Fruit fly (Drosophila melanogaster): ENCODE data around the gene CG14683.

Gene CG14683

dm6 chr3R:10688835-10689234 is 7.6 kb upstream of the CG14683 start (continued):
- TF ChIP-seq CG10147 (GFP tag; optimal IDR thresholded peaks at IDR 0.05), result peak; percentile 46
- 0 out of 2 replicates have a peak, but pooled peaks have one; percentile 51 for TF ChIP-seq CG14014 (GFP tag; IDR thresholded peaks at IDR 0.05)
- no peak for TF ChIP-seq Ravus (GFP tag; IDR thresholded peaks at IDR 0.05)
- TF ChIP-seq emc (GFP tag; optimal IDR thresholded peaks at IDR 0.05), result no peak
- no peak for TF ChIP-seq pho (GFP tag; optimal IDR thresholded peaks at IDR 0.05)
- TF ChIP-seq dysf (GFP tag; IDR thresholded peaks at IDR 0.05), result peak; percentile 80
- TF ChIP-seq Oaz (GFP tag; IDR thresholded peaks at IDR 0.05), result 0 out of 2 replicates have a peak, but pooled peaks have one; percentile 27
- peak; percentile 22 for TF ChIP-seq CrebB (tag; optimal IDR thresholded peaks at IDR 0.05)
- no peak for TF ChIP-seq CG12942 (GFP tag; optimal IDR thresholded peaks at IDR 0.05)
- TF ChIP-seq CG2678 (tag; optimal IDR thresholded peaks at IDR 0.05), result peak; percentile 77
- TF ChIP-seq eyg (GFP tag; optimal IDR thresholded peaks at IDR 0.05), result no peak
- TF ChIP-seq HLHmδ (GFP tag; optimal IDR thresholded peaks at IDR 0.05), result no peak
- TF ChIP-seq CG14965 (GFP tag; optimal IDR thresholded peaks at IDR 0.05; ENCODE audit: borderline replicate concordance), result no peak
- TF ChIP-seq CG17328 (GFP tag; IDR thresholded peaks at IDR 0.05), result 0 out of 2 replicates have a peak, but pooled peaks have one; percentile 15
- no peak for TF ChIP-seq crol (GFP tag; IDR thresholded peaks at IDR 0.05)
- TF ChIP-seq ind (GFP tag; optimal IDR thresholded peaks at IDR 0.05), result peak; percentile 34
- no peak for TF ChIP-seq CG30020 (tag; optimal IDR thresholded peaks at IDR 0.05)
- no peak for TF ChIP-seq zfh2 (GFP tag; optimal IDR thresholded peaks at IDR 0.05)
- no peak for TF ChIP-seq gcm2 (GFP tag; optimal IDR thresholded peaks at IDR 0.05)
- peak; percentile 44; the same call in 1 of the 2 replicates for TF ChIP-seq CG31441 (GFP tag; IDR thresholded peaks at IDR 0.05)
- TF ChIP-seq lov (optimal IDR thresholded peaks at IDR 0.05), result no peak
- TF ChIP-seq lov (GFP tag; IDR thresholded peaks at IDR 0.05), result 0 out of 3 replicates have a peak, but pooled peaks have one; percentile 43
- TF ChIP-seq Fer1 (GFP tag; optimal IDR thresholded peaks at IDR 0.05), result peak; percentile 52
- TF ChIP-seq Hr51 (GFP tag; optimal IDR thresholded peaks at IDR 0.05), result peak in 1 of 2 experiments; percentile 30
- TF ChIP-seq ac (GFP tag; optimal IDR thresholded peaks at IDR 0.05), result no peak
- TF ChIP-seq Scr (GFP tag; IDR thresholded peaks at IDR 0.05; ENCODE audit: partially characterized antibody), result no peak
- TF ChIP-seq HmgD (GFP tag; optimal IDR thresholded peaks at IDR 0.05), result no peak
- TF ChIP-seq CG16863 (GFP tag; optimal IDR thresholded peaks at IDR 0.05), result no peak
- TF ChIP-seq BEAF-32 (GFP tag; optimal IDR thresholded peaks at IDR 0.05), result no peak
- TF ChIP-seq nmo (GFP tag; optimal IDR thresholded peaks at IDR 0.05), result peak; percentile 31
- peak; percentile 29 for TF ChIP-seq gro (GFP tag; optimal IDR thresholded peaks at IDR 0.05)
- TF ChIP-seq CG9932 (GFP tag; IDR thresholded peaks at IDR 0.05), result peak; percentile 76
- TF ChIP-seq Hmx (GFP tag; optimal IDR thresholded peaks at IDR 0.05), result no peak
- TF ChIP-seq Vsx1 (GFP tag; optimal IDR thresholded peaks at IDR 0.05), result peak; percentile 48
- no peak for TF ChIP-seq CG18011 (GFP tag; optimal IDR thresholded peaks at IDR 0.05)

dm6 chr3R:10699020-10699951 is 2.8 kb downstream of the CG14683 start:
- TF ChIP-seq Rfx (GFP tag; IDR thresholded peaks at IDR 0.05), result peak; percentile 55
- no peak for TF ChIP-seq fd64A (GFP tag; optimal IDR thresholded peaks at IDR 0.05)
- peak; percentile 71 for TF ChIP-seq Hmr (GFP tag; optimal IDR thresholded peaks at IDR 0.05)
- no peak for TF ChIP-seq dimm (GFP tag; IDR thresholded peaks at IDR 0.05)
- TF ChIP-seq CoRest (tag; optimal IDR thresholded peaks at IDR 0.05), result peak; percentile 25
- peak; percentile 90 for TF ChIP-seq mirr (GFP tag; optimal IDR thresholded peaks at IDR 0.05)
- TF ChIP-seq CG4360 (GFP tag; IDR thresholded peaks at IDR 0.05), result no peak
- TF ChIP-seq CG15514 (GFP tag; optimal IDR thresholded peaks at IDR 0.05), result peak; percentile 2
- TF ChIP-seq CG12391 (tag; optimal IDR thresholded peaks at IDR 0.05), result peak; percentile 10
- peak; percentile 93 for TF ChIP-seq CG34376 (GFP tag; optimal IDR thresholded peaks at IDR 0.05)
- TF ChIP-seq Fer3 (tag; optimal IDR thresholded peaks at IDR 0.05), result peak; percentile 40
- TF ChIP-seq CG14014 (GFP tag; IDR thresholded peaks at IDR 0.05), result peak; percentile 18; the same call in 1 of the 2 replicates
- TF ChIP-seq CG15479 (GFP tag; optimal IDR thresholded peaks at IDR 0.05), result peak; percentile 77
- no peak for TF ChIP-seq CG31388 (GFP tag; optimal IDR thresholded peaks at IDR 0.05)
- TF ChIP-seq lab (GFP tag; optimal IDR thresholded peaks at IDR 0.05), result peak; percentile 63
- peak; percentile 95 for TF ChIP-seq exex (tag; optimal IDR thresholded peaks at IDR 0.05)

Data from whole organism, embryonic.